Worm (Caenorhabditis elegans): ENCODE measurements around the gene F54G2.1.

The F54G2.1 gene

ce11 chrX:2704768-2705486, 40.8 kb upstream of the F54G2.1 start:
- TF ChIP-seq nhr-11 (tag; optimal IDR thresholded peaks at IDR 0.05) (no peak), lin-11 (tag; optimal IDR thresholded peaks at IDR 0.05) (no peak), lsy-2 (tag; optimal IDR thresholded peaks at IDR 0.05) (no peak), ztf-4 (tag; optimal IDR thresholded peaks at IDR 0.05) (no peak), nhr-129 (tag; optimal IDR thresholded peaks at IDR 0.05) (no peak), blmp-1 (tag; optimal IDR thresholded peaks at IDR 0.05; ENCODE audit: insufficient read depth) (peak; percentile 29), ztf-1 (GFP tag; conservative IDR thresholded peaks at IDR 0.05) (no peak), lin-39 (tag; optimal IDR thresholded peaks at IDR 0.05) (no peak), elt-1 (tag; optimal IDR thresholded peaks at IDR 0.05) (no peak), nhr-25 (tag; optimal IDR thresholded peaks at IDR 0.05) (peak; percentile 41)

ce11 chrX:2703887-2704286, 39.7 kb upstream of the F54G2.1 start:
- peak; percentile 31 for TF ChIP-seq fos-1 (tag; optimal IDR thresholded peaks at IDR 0.05)
- peak; percentile 94 for TF ChIP-seq ceh-16 (tag; optimal IDR thresholded peaks at IDR 0.05)
- peak; percentile 68 for TF ChIP-seq nhr-25 (tag; optimal IDR thresholded peaks at IDR 0.05)
- TF ChIP-seq ztf-1 (GFP tag; conservative IDR thresholded peaks at IDR 0.05): no peak
- peak; percentile 88 for TF ChIP-seq elt-1 (tag; optimal IDR thresholded peaks at IDR 0.05)
- TF ChIP-seq nhr-6 (tag; optimal IDR thresholded peaks at IDR 0.05): no peak
- no peak for TF ChIP-seq mab-5 (tag; optimal IDR thresholded peaks at IDR 0.05)
- TF ChIP-seq alr-1 (tag; optimal IDR thresholded peaks at IDR 0.05): no peak
- TF ChIP-seq sma-9 (GFP tag; optimal IDR thresholded peaks at IDR 0.05): peak; percentile 72
- no peak for TF ChIP-seq sma-9 (tag; optimal IDR thresholded peaks at IDR 0.05)

- TF ChIP-seq alr-1 (tag; optimal IDR thresholded peaks at IDR 0.05) (no peak), nhr-12 (tag; optimal IDR thresholded peaks at IDR 0.05) (no peak), peb-1 (tag; optimal IDR thresholded peaks at IDR 0.05) (no peak), Y55F3AM.14 (GFP tag; optimal IDR thresholded peaks at IDR 0.05) (no peak), nhr-6 (tag; optimal IDR thresholded peaks at IDR 0.05) (no peak), ceh-16 (tag; optimal IDR thresholded peaks at IDR 0.05) (no peak), aly-2 (tag; optimal IDR thresholded peaks at IDR 0.05) (no peak), lin-11 (tag; optimal IDR thresholded peaks at IDR 0.05) (no peak), sem-4 (tag; optimal IDR thresholded peaks at IDR 0.05) (no peak), nhr-23 (tag; optimal IDR thresholded peaks at IDR 0.05) (no peak), nhr-129 (tag; optimal IDR thresholded peaks at IDR 0.05) (no peak), nhr-77 (tag; optimal IDR thresholded peaks at IDR 0.05) (no peak), lin-39 (tag; optimal IDR thresholded peaks at IDR 0.05) (no peak), elt-1 (tag; optimal IDR thresholded peaks at IDR 0.05) (no peak), fos-1 (tag; optimal IDR thresholded peaks at IDR 0.05) (no peak)
Measured at ce11 chrX:2700649-2701048, 36.5 kb upstream of the F54G2.1 start.

- TF ChIP-seq elt-3 (tag; optimal IDR thresholded peaks at IDR 0.05) (no peak), lin-11 (tag; optimal IDR thresholded peaks at IDR 0.05) (no peak), ZK546.5 (tag; optimal IDR thresholded peaks at IDR 0.05) (no peak), Y55F3AM.14 (GFP tag; optimal IDR thresholded peaks at IDR 0.05) (peak; percentile 33), ceh-16 (tag; optimal IDR thresholded peaks at IDR 0.05) (no peak), fos-1 (tag; optimal IDR thresholded peaks at IDR 0.05) (peak; percentile 9), lin-13 (GFP tag; optimal IDR thresholded peaks at IDR 0.05) (no peak), nhr-77 (tag; optimal IDR thresholded peaks at IDR 0.05) (no peak), crh-2 (tag; optimal IDR thresholded peaks at IDR 0.05) (no peak), ztf-1 (GFP tag; conservative IDR thresholded peaks at IDR 0.05) (no peak), nhr-11 (tag; optimal IDR thresholded peaks at IDR 0.05) (no peak), aly-2 (tag; optimal IDR thresholded peaks at IDR 0.05) (no peak), nhr-129 (tag; optimal IDR thresholded peaks at IDR 0.05) (no peak), unc-39 (tag; optimal IDR thresholded peaks at IDR 0.05) (no peak)
Measured at ce11 chrX:2698197-2698800, 34.1 kb upstream of the F54G2.1 start.

- no peak for TF ChIP-seq R02D3.7 (tag; optimal IDR thresholded peaks at IDR 0.05)
- TF ChIP-seq lin-39 (tag; optimal IDR thresholded peaks at IDR 0.05): no peak
- no peak for TF ChIP-seq unc-39 (tag; optimal IDR thresholded peaks at IDR 0.05)
- no peak for TF ChIP-seq aly-2 (tag; optimal IDR thresholded peaks at IDR 0.05)
- TF ChIP-seq mab-5 (tag; optimal IDR thresholded peaks at IDR 0.05): no peak
Measured at ce11 chrX:2697645-2698044, 33.5 kb upstream of the F54G2.1 start.

All from whole organism, L2 larva.